Worm (Caenorhabditis elegans) whole organism, early embryonic: ENCODE results near the gene smc-5.

Experiments used
- B0310.2 ChIP-seq: sonication (generic microtip); optimal IDR thresholded peaks from 2 replicates; lab custom pipeline; 2016; ENCODE audit warnings: mild to moderate bottlenecking, missing genetic modification characterization, missing compliant biosample characterization
- F13C5.2 ChIP-seq: sonication (generic microtip); optimal IDR thresholded peaks from 2 replicates; lab custom pipeline; 2017; ENCODE audit warnings: mild to moderate bottlenecking, missing genetic modification characterization, inconsistent platforms, missing compliant biosample characterization
- aly-1 ChIP-seq: sonication (generic microtip); optimal IDR thresholded peaks from 2 replicates; lab custom pipeline; 2016; ENCODE audit warnings: missing genetic modification characterization, missing compliant biosample characterization
- ama-1 ChIP-seq: fragments of 150-350 bp; optimal IDR thresholded peaks from 2 replicates; lab custom pipeline; 2014
- ceh-13 ChIP-seq: fragments of 200-800 bp; sonication (Bioruptor generic); optimal IDR thresholded peaks from 2 replicates; lab custom pipeline; 2018; ENCODE audit warnings: mild to moderate bottlenecking, missing genetic modification characterization, missing compliant biosample characterization
- ceh-36 ChIP-seq: sonication (generic microtip); optimal IDR thresholded peaks from 2 replicates; lab custom pipeline; 2016; ENCODE audit warnings: missing genetic modification characterization, inconsistent platforms, missing compliant biosample characterization
- ets-7 ChIP-seq: sonication (generic microtip); optimal IDR thresholded peaks from 2 replicates; lab custom pipeline; 2016; ENCODE audit warnings: missing genotype, missing genetic modification characterization, missing compliant biosample characterization
- flt-1 ChIP-seq: fragments of 200-800 bp; sonication (Bioruptor generic); IDR thresholded peaks from 2 replicates; pipeline ENCODE4 v1.3.6; 2022; ENCODE audit warnings: missing genetic modification characterization, missing compliant biosample characterization
- hmbx-1 ChIP-seq: sonication (generic microtip); optimal IDR thresholded peaks from 2 replicates; lab custom pipeline; 2016; ENCODE audit warnings: mild to moderate bottlenecking, missing genetic modification characterization, missing compliant biosample characterization
- hmg-4 ChIP-seq: fragments of 200-800 bp; sonication (Bioruptor generic); optimal IDR thresholded peaks from 2 replicates; lab custom pipeline; 2018; ENCODE audit warnings: mild to moderate bottlenecking, missing genetic modification characterization, missing compliant biosample characterization
- hnd-1 ChIP-seq: sonication (generic microtip); optimal IDR thresholded peaks from 2 replicates; lab custom pipeline; 2016; ENCODE audit warnings: missing genetic modification characterization, missing compliant biosample characterization
- pes-1 ChIP-seq: fragments of 200-800 bp; sonication (Bioruptor generic); IDR thresholded peaks from 2 replicates; pipeline ENCODE4 v1.3.6; 2022; ENCODE audit warnings: missing genetic modification reagents, missing genetic modification characterization, missing compliant biosample characterization
- scrt-1 ChIP-seq: fragments of 200-800 bp; sonication (Bioruptor generic); IDR thresholded peaks from 2 replicates; pipeline ENCODE4 v1.3.6; 2022; ENCODE audit warnings: missing genetic modification characterization, missing compliant biosample characterization
- sea-1 ChIP-seq: fragments of 200-800 bp; sonication (Bioruptor generic); conservative IDR thresholded peaks from 2 replicates; pipeline ENCODE4 v1.3.6; 2022; ENCODE audit warnings: missing genetic modification characterization, missing compliant biosample characterization
- tbx-11 ChIP-seq: fragments of 200-800 bp; sonication (Bioruptor generic); IDR thresholded peaks from 2 replicates; pipeline ENCODE4 v1.3.6; 2022; ENCODE audit warnings: missing genetic modification characterization, missing compliant biosample characterization
- tbx-37 ChIP-seq: fragments of 200-800 bp; sonication (Bioruptor generic); conservative IDR thresholded peaks from 2 replicates; pipeline ENCODE4 v1.3.6; 2022; ENCODE audit warnings: missing genetic modification reagents, missing genetic modification characterization, missing compliant biosample characterization
- tra-4 ChIP-seq: sonication (generic microtip); optimal IDR thresholded peaks from 2 replicates; lab custom pipeline; 2017; ENCODE audit warnings: missing genetic modification characterization, missing compliant biosample characterization

smc-5 gene

ce11 chrII:5099649-5100048 is 37.7 kb downstream of the smc-5 start, which contains the start of gene C04G6.6:
Gene C04G6.6, minus strand, starts transcription at chrII:5099749.
- no peak for TF ChIP-seq ama-1 (lab: Kevin White, UChicago)

DNA sequence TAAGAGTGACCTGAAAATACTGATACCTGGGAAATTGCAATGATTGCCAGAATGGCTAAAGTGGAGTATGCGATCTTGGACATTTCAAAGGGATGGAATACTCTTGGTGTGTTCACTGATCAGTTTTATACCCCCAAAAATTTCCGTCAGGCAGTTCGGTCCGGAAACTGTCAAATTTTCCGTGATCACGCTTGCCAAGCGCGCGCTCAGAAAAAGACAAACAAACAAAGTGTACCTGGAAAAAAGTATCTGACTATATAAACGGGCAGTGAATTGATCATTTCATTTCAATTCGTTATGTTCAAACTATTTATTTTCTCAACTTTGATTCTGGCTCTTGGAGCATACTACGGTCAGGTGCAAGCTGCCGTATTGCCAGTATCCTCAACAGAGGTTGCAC is 39.8 kb downstream of the smc-5 start, which contains the start of the genes idpb-3 and idpb-1:
Gene idpb-3 (minus strand): TSS at position 101 of the 400 bp plus-strand sequence.
Gene idpb-1 (plus strand): TSS at position 284 of the 400 bp plus-strand sequence.
- TF ChIP-seq aly-1 (tag; lab: Kevin White, UChicago) (no peak), tbx-11 (GFP tag; lab: Robert Waterston, UW) (no peak), tra-4 (tag; lab: Kevin White, UChicago) (no peak), hnd-1 (tag; lab: Kevin White, UChicago) (no peak), flt-1 (GFP tag; lab: Robert Waterston, UW) (no peak), ets-7 (tag; lab: Kevin White, UChicago) (no peak), ceh-36 (no peak), hmg-4 (no peak)

ce11 chrII:5103189-5103588 is 41.3 kb downstream of the smc-5 start:
- no peak for TF ChIP-seq B0310.2 (tag; lab: Kevin White, UChicago)
- no peak for TF ChIP-seq hnd-1 (tag; lab: Kevin White, UChicago)
- TF ChIP-seq tbx-11 (GFP tag; lab: Robert Waterston, UW), result no peak
- no peak for TF ChIP-seq ceh-36
- no peak for TF ChIP-seq ama-1 (lab: Kevin White, UChicago)
- no peak for TF ChIP-seq aly-1 (tag; lab: Kevin White, UChicago)
- no peak for TF ChIP-seq hmbx-1 (tag; lab: Kevin White, UChicago)
- TF ChIP-seq tra-4 (tag; lab: Kevin White, UChicago), result no peak
- no peak for TF ChIP-seq hmg-4
- TF ChIP-seq ets-7 (tag; lab: Kevin White, UChicago), result no peak

DNA sequence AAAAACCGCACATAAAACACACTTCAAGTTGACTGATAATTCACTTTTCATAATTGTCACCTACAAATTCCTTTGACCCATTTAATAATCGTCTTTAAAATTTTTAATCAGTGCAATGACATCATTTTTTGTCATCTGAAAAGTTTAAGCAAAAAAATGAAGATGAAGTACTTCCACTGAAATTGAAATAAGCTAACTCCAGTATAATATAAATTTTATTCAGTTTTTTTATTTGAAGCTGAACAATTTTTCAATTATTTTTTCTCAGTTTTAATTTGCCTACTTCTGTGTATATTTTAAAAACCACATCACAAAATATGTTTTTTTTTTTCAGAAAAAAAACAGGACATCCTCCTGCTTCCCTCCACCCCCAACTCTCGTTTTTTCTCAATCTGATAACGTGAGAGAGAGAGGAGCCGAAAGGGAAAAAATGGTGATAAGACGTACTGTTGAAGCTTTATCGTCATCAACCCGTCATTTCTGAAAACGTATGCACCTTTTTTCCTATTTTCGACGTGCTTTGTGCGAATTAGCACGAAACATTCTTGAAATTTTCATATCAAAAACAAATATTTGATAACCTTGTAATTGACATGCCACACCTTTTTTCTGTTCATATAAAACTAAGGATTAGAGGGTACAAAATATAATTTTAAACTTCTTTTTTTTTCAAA is 42.0 kb downstream of the smc-5 start, which contains the start of the genes C04G6.11 and mpk-2:
Gene C04G6.11 (minus strand): TSS at position 51 of the 674 bp plus-strand sequence.
Gene mpk-2 (plus strand): TSS at position 335 of the 674 bp plus-strand sequence.
- TF ChIP-seq sea-1 (GFP tag; lab: Robert Waterston, UW) (no peak), ceh-36 (no peak), pes-1 (no peak), ceh-13 (GFP tag; lab: Kevin White, UChicago) (no peak), aly-1 (tag; lab: Kevin White, UChicago) (no peak), tbx-37 (no peak), F13C5.2 (tag; lab: Kevin White, UChicago) (no peak), ama-1 (lab: Kevin White, UChicago) (no peak), scrt-1 (GFP tag; lab: Robert Waterston, UW) (no peak), B0310.2 (tag; lab: Kevin White, UChicago) (no peak), flt-1 (GFP tag; lab: Robert Waterston, UW) (no peak), tbx-11 (GFP tag; lab: Robert Waterston, UW) (no peak), hmbx-1 (tag; lab: Kevin White, UChicago) (no peak), hnd-1 (tag; lab: Kevin White, UChicago) (no peak)

DNA sequence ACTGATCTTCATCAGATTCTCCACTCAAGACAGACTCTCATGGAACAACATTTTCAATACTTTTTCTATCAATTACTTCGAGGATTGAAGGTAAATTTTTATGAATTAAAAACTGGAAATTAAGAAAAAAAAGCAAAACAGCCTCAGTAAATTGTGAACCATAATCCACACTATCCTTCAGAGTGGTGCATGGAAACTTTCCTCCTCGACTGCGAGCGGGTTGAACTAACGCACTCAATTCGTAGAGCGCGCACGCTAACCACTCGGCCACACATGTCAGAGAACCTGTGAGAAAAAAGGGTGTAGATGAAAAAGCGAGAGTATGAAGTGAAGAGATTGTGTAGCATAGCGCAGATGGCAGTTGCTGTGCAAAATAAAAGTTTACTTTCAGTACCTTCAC is 43.1 kb downstream of the smc-5 start:
- TF ChIP-seq hmbx-1 (tag; lab: Kevin White, UChicago) (peak; percentile 89), pes-1 (peak; percentile 98), hmg-4 (peak; percentile 99), scrt-1 (GFP tag; lab: Robert Waterston, UW) (peak; percentile 99), F13C5.2 (tag; lab: Kevin White, UChicago) (peak; percentile 97), tra-4 (tag; lab: Kevin White, UChicago) (peak; percentile 82), aly-1 (tag; lab: Kevin White, UChicago) (peak; percentile 99), ama-1 (lab: Kevin White, UChicago) (no peak), sea-1 (GFP tag; lab: Robert Waterston, UW) (peak; percentile 97), flt-1 (GFP tag; lab: Robert Waterston, UW) (no peak; the same call in none of the 2 replicates), ceh-13 (GFP tag; lab: Kevin White, UChicago) (peak; percentile 98), ets-7 (tag; lab: Kevin White, UChicago) (peak; percentile 95), tbx-37 (peak; percentile 96), ceh-36 (peak; percentile 97), tbx-11 (GFP tag; lab: Robert Waterston, UW) (peak; percentile 98), hnd-1 (tag; lab: Kevin White, UChicago) (peak; percentile 92), B0310.2 (tag; lab: Kevin White, UChicago) (peak; percentile 98)

- TF ChIP-seq hmg-4 (no peak), ceh-36 (no peak), hmbx-1 (tag; lab: Kevin White, UChicago) (no peak), B0310.2 (tag; lab: Kevin White, UChicago) (no peak), pes-1 (no peak), aly-1 (tag; lab: Kevin White, UChicago) (no peak), ama-1 (lab: Kevin White, UChicago) (no peak), hnd-1 (tag; lab: Kevin White, UChicago) (no peak), tbx-37 (no peak), F13C5.2 (tag; lab: Kevin White, UChicago) (no peak), ets-7 (tag; lab: Kevin White, UChicago) (no peak), tra-4 (tag; lab: Kevin White, UChicago) (no peak), flt-1 (GFP tag; lab: Robert Waterston, UW) (no peak), scrt-1 (GFP tag; lab: Robert Waterston, UW) (no peak), tbx-11 (GFP tag; lab: Robert Waterston, UW) (no peak), sea-1 (GFP tag; lab: Robert Waterston, UW) (no peak), ceh-13 (GFP tag; lab: Kevin White, UChicago) (no peak)
These were observed 47.8 kb downstream of the smc-5 start, which contains the start of gene F09C12.2 for ce11 chrII:5109693-5110092. Gene F09C12.2, plus strand, starts transcription at chrII:5110012.

DNA sequence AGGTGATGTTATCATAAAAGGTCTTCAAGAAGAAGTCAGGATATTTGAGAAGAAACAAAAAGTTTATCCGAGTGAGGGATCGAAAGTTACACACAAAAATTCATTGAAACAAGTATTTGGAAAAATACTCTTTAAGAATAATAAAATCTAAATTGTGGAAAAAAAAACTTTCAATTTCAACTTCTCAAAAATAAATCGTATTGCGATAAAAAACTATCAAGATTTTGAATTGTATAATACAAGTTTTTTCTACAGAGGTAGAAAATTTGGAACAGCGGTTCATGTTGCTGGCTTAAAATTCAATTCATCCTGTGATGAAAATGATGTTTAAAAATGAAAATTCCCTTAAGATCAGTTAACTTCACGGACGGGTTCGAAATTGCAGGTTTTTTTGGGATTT is 50.2 kb downstream of the smc-5 start, which contains the start of gene F09C12.8:
Gene F09C12.8 (plus strand): TSS at position 301 of the 400 bp plus-strand sequence.
- TF ChIP-seq tra-4 (tag; lab: Kevin White, UChicago) (no peak), ceh-36 (no peak), hmg-4 (no peak), B0310.2 (tag; lab: Kevin White, UChicago) (no peak), ets-7 (tag; lab: Kevin White, UChicago) (no peak)
